Worm (Caenorhabditis elegans) whole organism, L2 larva: ENCODE results near the gene kbp-1.

Experiments
- alr-1 ChIP-seq: fragments of 150-350 bp; optimal IDR thresholded peaks from 2 replicates; lab custom pipeline; 2014; ENCODE audit warnings: missing biosample characterization, missing genetic modification characterization
- lin-13 ChIP-seq: fragments of 150-350 bp; optimal IDR thresholded peaks from 2 replicates; lab custom pipeline; 2014; ENCODE audit warnings: missing biosample characterization, missing genetic modification reagents, missing genetic modification characterization

DNA sequence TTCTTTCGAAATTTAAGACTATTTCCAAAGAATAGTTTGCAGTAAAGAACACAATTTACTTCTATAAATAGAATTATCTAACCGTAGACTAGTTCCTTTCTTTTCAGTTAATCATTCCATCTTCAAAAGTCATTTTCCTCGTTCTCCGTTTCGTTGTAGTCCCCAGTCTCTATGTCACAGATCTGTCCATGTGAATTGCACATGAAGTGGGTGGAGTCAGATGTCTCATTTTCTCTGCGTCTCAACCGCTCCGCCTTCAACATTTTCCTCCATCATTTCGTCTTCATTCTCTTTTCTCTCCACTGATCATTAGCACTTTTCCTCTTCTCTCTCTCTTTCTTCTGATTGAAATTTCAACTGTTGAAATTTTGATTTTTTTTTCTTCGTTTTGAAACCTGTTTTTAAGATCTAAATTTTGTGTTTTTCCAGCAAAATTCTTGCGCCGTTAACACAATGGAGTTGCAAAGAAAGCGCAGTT is 28.2 kb downstream of the kbp-1 start, which contains the start of gene T07E3.4:
- no peak for TF ChIP-seq alr-1 (tag; lab: Kevin White, UChicago)
- TF ChIP-seq lin-13 (GFP tag; lab: Kevin White, UChicago) = peak; percentile 47
